Worm (Caenorhabditis elegans) whole organism, L1 larva: Measurements from ENCODE around the gene F25F2.1.

Source experiments
- alr-1 ChIP-seq: fragments of 200-800 bp; sonication (Bioruptor generic); optimal IDR thresholded peaks from 2 replicates; lab custom pipeline; 2018; ENCODE audit warnings: borderline replicate concordance, mild to moderate bottlenecking, missing genetic modification characterization, missing compliant biosample characterization
- ama-1 ChIP-seq: fragments of 150-350 bp; optimal IDR thresholded peaks from 2 replicates; lab custom pipeline; 2014
- elt-3 ChIP-seq, 6 experiments: fragments of 150-350 bp in 1 of 6; sonication (generic microtip); optimal IDR thresholded peaks; 2 replicates each; lab custom pipeline; 2017 to 2018; ENCODE audit warnings: missing biosample characterization in 6 of 6, missing genetic modification characterization in 6 of 6, inconsistent platforms in 1 of 6
- lin-13 ChIP-seq: fragments of 150-350 bp; optimal IDR thresholded peaks from 2 replicates; lab custom pipeline; 2014; ENCODE audit warnings: missing biosample characterization, missing genetic modification reagents, missing genetic modification characterization
- lsy-2 ChIP-seq, 2 experiments: fragments of 150-350 bp; optimal IDR thresholded peaks; 2 replicates each; lab custom pipeline; 2014; ENCODE audit warnings: missing biosample characterization in 2 of 2, missing genetic modification characterization in 2 of 2
- mep-1 ChIP-seq: fragments of 150-350 bp; optimal IDR thresholded peaks from 2 replicates; lab custom pipeline; 2014; ENCODE audit warnings: missing biosample characterization, missing genetic modification characterization
- nhr-20 ChIP-seq: sonication (generic microtip); optimal IDR thresholded peaks from 2 replicates; lab custom pipeline; 2016; ENCODE audit warnings: mild to moderate bottlenecking, missing genetic modification characterization, missing compliant biosample characterization
- nhr-237 ChIP-seq: fragments of 150-350 bp; optimal IDR thresholded peaks from 2 replicates; lab custom pipeline; 2014; ENCODE audit warnings: missing biosample characterization, missing genetic modification characterization
- nhr-77 ChIP-seq: fragments of 150-350 bp; optimal IDR thresholded peaks from 2 replicates; lab custom pipeline; 2014; ENCODE audit warnings: missing biosample characterization, missing genetic modification characterization
- unc-62 ChIP-seq: fragments of 150-350 bp; optimal IDR thresholded peaks from 2 replicates; lab custom pipeline; 2014; ENCODE audit warnings: missing biosample characterization, missing genetic modification reagents, missing genetic modification characterization
- ztf-4 ChIP-seq: fragments of 150-350 bp; optimal IDR thresholded peaks from 2 replicates; lab custom pipeline; 2014; ENCODE audit warnings: missing biosample characterization, missing genetic modification characterization

ce11 chrIII:4495685-4496084 lies 13.0 kb upstream of the F25F2.1 start:
- TF ChIP-seq alr-1 (no peak), elt-3 (tag; optimal IDR thresholded peaks at IDR 0.05; lab: Kevin White, UChicago) (no peak), ama-1 (lab: Kevin White, UChicago) (no peak), nhr-20 (no peak), ztf-4 (tag; lab: Kevin White, UChicago) (no peak), nhr-77 (tag; lab: Kevin White, UChicago) (no peak), unc-62 (no peak), lsy-2 (tag; optimal IDR thresholded peaks at IDR 0.05; lab: Kevin White, UChicago) (no peak), lin-13 (no peak), nhr-237 (tag; lab: Kevin White, UChicago) (no peak), mep-1 (tag; lab: Kevin White, UChicago) (no peak)
